Fruit fly (Drosophila melanogaster) S2 (cell line): ENCODE measurements around the gene CG43965.

ENCODE experiments used
- CG8478 ChIP-seq: fragments of >200 bp; optimal IDR thresholded peaks from 2 replicates; lab custom pipeline; 2018
- CTCF ChIP-seq, 2 experiments: fragments of >200 bp; optimal IDR thresholded peaks; 2 replicates each; lab custom pipeline; 2018

DNA sequence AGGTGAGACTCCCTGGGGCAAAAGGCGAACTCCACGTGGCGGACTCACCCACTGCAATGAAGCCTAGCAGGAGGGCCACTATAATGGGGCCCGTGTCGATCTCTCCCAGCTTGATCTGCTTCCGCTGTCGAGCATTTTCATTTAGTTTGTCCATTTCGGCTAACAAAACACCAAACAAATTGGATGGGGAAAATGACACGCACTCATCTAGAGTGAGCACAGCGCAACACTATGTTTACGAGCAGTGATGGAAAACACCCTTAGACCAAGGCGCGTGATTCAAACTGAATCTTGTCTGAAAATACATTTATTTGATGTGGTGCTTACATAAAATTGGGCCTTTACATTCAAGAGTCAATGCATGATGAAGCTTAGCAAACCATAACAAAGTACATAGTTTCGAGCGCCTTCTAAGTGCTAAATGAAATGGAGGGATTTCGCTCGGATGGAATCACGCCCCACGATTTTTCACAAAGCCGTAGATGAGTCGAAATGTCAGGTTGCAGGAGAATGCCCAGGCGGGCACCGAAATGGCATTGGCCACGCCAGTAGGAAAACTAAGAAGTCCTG is 5.5 kb downstream of the CG43965 start, which contains the start of gene SrpRbeta:
- TF ChIP-seq CTCF (optimal IDR thresholded peaks at IDR 0.05; lab: Kevin White, UChicago) (no peak), CG8478 (lab: Kevin White, UChicago) (no peak)
